Fruit fly (Drosophila melanogaster): ENCODE results near the gene CG9928.

Gene CG9928

DNA sequence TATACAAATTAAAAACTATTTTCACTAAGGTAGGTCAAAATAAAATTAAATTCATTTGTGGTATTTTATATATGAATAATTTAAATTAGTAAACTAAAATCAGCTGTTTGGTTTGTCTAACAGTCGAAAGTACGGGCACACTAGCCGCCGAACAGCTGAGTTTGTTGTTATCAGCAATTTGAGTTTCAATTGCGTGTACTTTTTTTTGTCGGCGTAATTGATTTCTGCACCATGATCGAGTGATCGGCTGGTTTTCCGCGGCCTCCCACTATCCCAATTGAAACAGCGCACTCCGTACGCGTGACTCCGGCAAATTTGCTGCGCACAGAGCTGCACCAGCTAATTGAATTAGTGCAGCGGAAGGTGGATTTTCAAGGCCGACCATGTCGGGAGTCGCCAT is 36.4 kb upstream of the CG9928 start, which contains the start of gene Alg7:
Gene Alg7 (plus strand): TSS at position 153 of the 400 bp plus-strand sequence.
- TF ChIP-seq Pif1B (GFP tag; optimal IDR thresholded peaks at IDR 0.05) (no peak), D1 (tag; optimal IDR thresholded peaks at IDR 0.05) (no peak), CG8301 (tag; optimal IDR thresholded peaks at IDR 0.05) (no peak), Pif1A (GFP tag; optimal IDR thresholded peaks at IDR 0.05) (no peak)

DNA sequence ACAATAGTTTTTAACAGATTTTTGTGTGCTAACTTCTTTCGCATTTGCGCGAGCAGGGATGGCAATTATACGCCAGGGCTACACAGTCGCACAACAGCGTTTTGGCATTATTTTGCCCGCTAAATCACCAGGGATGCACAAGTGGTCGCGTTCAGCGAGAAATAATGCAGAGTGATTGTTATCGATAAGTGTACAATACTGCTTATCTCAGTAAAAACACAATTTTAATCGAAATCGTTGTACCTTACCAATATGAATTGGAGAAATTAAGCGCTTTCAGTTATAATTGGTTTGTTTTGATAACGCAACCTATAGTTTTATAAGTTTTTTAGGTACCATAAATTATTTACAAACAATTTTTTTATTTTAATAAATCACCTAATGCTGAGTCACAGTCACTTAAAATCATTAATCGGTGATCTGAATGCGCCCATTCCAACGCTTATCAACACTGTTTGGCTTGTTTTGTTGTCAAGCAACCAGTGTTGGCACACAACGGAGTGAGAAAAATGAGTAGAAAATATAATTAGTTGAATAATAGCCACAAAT is 34.1 kb upstream of the CG9928 start, which contains the start of the genes Sfmbt and CG5439:
Gene Sfmbt (minus strand): TSS at position 85 of the 549 bp plus-strand sequence.
Gene CG5439 (plus strand): TSS at position 450 of the 549 bp plus-strand sequence.
- TF ChIP-seq EcR (GFP tag; optimal IDR thresholded peaks at IDR 0.05) (no peak), CG9948 (tag; optimal IDR thresholded peaks at IDR 0.05) (peak; percentile 51), CG15710 (tag; optimal IDR thresholded peaks at IDR 0.05) (peak; percentile 68), CG32121 (GFP tag; IDR thresholded peaks at IDR 0.05) (0 out of 2 replicates have a peak, but pooled peaks have one; percentile 23), CG10348 (GFP tag; IDR thresholded peaks at IDR 0.05) (no peak), D1 (tag; optimal IDR thresholded peaks at IDR 0.05) (no peak), CG17806 (tag; optimal IDR thresholded peaks at IDR 0.05) (peak; percentile 53), CG13204 (GFP tag; optimal IDR thresholded peaks at IDR 0.05) (no peak), Ets98B (GFP tag; IDR thresholded peaks at IDR 0.05) (no peak), CG34367 (tag; optimal IDR thresholded peaks at IDR 0.05) (peak; percentile 8), gl (tag; optimal IDR thresholded peaks at IDR 0.05) (no peak), CG4496 (GFP tag; IDR thresholded peaks at IDR 0.05) (peak; percentile 43; the same call in 1 of the 3 replicates), Pif1B (GFP tag; optimal IDR thresholded peaks at IDR 0.05) (no peak), Snoo (tag; optimal IDR thresholded peaks at IDR 0.05) (peak; percentile 71), CG8159 (tag; optimal IDR thresholded peaks at IDR 0.05) (peak; percentile 62), Pif1A (GFP tag; optimal IDR thresholded peaks at IDR 0.05) (no peak), CG14655 (GFP tag; optimal IDR thresholded peaks at IDR 0.05) (no peak), CG8301 (tag; optimal IDR thresholded peaks at IDR 0.05) (no peak), CG12605 (GFP tag; IDR thresholded peaks at IDR 0.05) (no peak), rn (GFP tag; IDR thresholded peaks at IDR 0.05) (peak; percentile 39), fd96Ca (GFP tag; IDR thresholded peaks at IDR 0.05) (peak; percentile 66; the same call in 2 of the 3 replicates)

DNA sequence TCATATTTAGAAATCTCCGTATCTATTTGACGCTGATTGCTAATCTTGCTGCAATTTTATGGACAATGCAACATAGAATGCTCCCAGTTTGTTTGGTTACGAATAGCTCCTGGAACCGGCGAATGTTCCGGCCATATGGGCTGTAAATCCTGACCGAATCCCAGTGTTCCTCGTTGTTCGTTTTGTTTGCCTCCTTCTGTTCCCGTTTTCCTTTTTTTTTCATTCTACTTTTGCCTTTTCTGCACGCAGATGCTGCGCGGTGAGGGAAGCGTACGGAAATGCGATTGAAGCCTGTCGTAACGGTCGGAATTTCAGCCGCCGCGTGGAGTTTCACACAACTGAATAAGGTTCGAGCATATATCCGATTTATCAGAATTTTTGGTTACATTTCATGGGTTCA is 33.4 kb upstream of the CG9928 start, which contains the start of gene CG43925:
Gene CG43925 (plus strand): TSS at position 301 of the 400 bp plus-strand sequence.
- TF ChIP-seq CG14655 (GFP tag; optimal IDR thresholded peaks at IDR 0.05) (no peak), Pif1A (GFP tag; optimal IDR thresholded peaks at IDR 0.05) (no peak), D1 (tag; optimal IDR thresholded peaks at IDR 0.05) (no peak), CG9948 (tag; optimal IDR thresholded peaks at IDR 0.05) (no peak), CG15710 (tag; optimal IDR thresholded peaks at IDR 0.05) (no peak), rn (GFP tag; IDR thresholded peaks at IDR 0.05) (no peak), CG12605 (GFP tag; IDR thresholded peaks at IDR 0.05) (no peak)

DNA sequence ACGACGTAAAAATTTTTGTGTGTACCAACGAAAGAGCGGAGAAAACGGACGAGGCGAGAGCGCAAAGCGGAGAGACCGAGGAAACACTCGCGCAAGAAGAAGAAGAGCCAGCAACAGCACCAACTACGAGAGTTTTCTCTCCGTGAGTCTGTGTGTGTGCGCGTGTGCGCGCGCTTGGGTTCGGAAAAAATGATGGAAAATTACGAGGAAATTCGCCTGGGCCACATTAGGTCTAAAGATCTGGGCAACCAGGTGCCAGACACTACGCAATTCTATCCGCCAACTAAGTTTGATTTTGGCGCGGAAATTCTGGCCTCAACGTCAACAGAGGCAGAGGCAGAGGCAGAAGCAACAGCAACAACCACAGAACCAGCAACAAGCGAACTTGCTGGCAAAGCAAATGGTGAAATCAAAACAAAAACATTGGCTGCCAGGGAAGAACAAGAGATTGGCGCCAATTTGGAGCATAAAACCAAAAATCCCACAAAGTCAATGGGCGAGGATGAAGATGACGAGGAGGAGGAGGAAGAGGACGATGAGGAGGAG is 23.2 kb upstream of the CG9928 start, which contains the start of gene DnaJ-H:
Gene DnaJ-H (minus strand): TSS at position 271 of the 546 bp plus-strand sequence.
- TF ChIP-seq Pif1A (GFP tag; optimal IDR thresholded peaks at IDR 0.05) (no peak), CG12605 (GFP tag; IDR thresholded peaks at IDR 0.05) (peak; percentile 17; the same call in 1 of the 2 replicates)

DNA sequence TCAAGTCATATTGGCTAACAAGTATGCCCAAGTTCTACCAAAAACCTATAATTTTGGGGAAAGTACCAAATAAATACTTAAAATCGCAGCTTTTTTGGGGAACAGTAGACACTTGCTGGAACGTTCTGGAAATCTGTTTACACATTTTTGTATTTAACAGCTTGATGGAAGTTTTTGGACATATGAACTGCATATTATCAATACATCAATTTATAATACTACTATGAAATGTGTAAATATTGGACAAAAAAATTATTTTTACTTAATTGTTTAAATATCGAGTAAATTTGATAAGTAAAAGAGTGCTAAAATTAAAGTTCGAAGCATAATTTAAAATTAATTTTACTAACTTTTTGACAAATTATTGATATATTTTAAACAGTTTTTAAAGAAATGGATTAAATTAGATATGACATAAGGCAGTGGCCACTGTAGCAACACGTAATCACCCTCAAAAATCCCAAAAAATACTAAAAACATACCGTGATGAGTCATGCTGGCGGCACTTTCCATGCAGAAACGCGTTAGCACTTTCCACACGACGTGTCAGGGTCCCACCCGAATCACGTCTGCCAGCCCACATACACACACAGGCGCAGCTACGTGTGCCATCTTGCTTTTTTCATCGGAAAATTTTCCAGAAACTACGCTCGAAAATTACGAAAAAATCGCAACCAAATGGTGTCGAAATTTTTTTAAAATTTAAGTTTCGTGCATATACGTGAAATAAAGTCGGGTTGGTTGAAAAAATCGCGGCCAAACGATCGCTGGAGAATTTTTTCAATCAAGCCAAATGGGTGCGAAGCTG is 22.5 kb upstream of the CG9928 start, which contains the start of gene Sirt1:
Gene Sirt1 (plus strand): TSS at position 571 of the 808 bp plus-strand sequence.
- TF ChIP-seq CG4496 (GFP tag; IDR thresholded peaks at IDR 0.05) (peak; percentile 63), CG8301 (tag; optimal IDR thresholded peaks at IDR 0.05) (peak; percentile 81), CG34367 (tag; optimal IDR thresholded peaks at IDR 0.05) (peak; percentile 80), CG13204 (GFP tag; optimal IDR thresholded peaks at IDR 0.05) (peak; percentile 23), gl (tag; optimal IDR thresholded peaks at IDR 0.05) (peak; percentile 29), EcR (GFP tag; optimal IDR thresholded peaks at IDR 0.05) (peak; percentile 29), CG10348 (GFP tag; IDR thresholded peaks at IDR 0.05) (no peak), Pif1A (GFP tag; optimal IDR thresholded peaks at IDR 0.05) (peak; percentile 44), CG9948 (tag; optimal IDR thresholded peaks at IDR 0.05) (peak; percentile 88), Pif1B (GFP tag; optimal IDR thresholded peaks at IDR 0.05) (no peak), CG12605 (GFP tag; IDR thresholded peaks at IDR 0.05) (no peak), fd96Ca (GFP tag; IDR thresholded peaks at IDR 0.05) (0 out of 3 replicates have a peak, but pooled peaks have one; percentile 45), CG14655 (GFP tag; optimal IDR thresholded peaks at IDR 0.05) (no peak), CG8159 (tag; optimal IDR thresholded peaks at IDR 0.05) (peak; percentile 91), Snoo (tag; optimal IDR thresholded peaks at IDR 0.05) (peak; percentile 82), Ets98B (GFP tag; IDR thresholded peaks at IDR 0.05) (peak; percentile 37; the same call in 1 of the 2 replicates), CG17806 (tag; optimal IDR thresholded peaks at IDR 0.05) (peak; percentile 78), CG32121 (GFP tag; IDR thresholded peaks at IDR 0.05) (0 out of 2 replicates have a peak, but pooled peaks have one; percentile 13), rn (GFP tag; IDR thresholded peaks at IDR 0.05) (0 out of 2 replicates have a peak, but pooled peaks have one; percentile 32), CG15710 (tag; optimal IDR thresholded peaks at IDR 0.05) (peak; percentile 87), D1 (tag; optimal IDR thresholded peaks at IDR 0.05) (no peak)

All from whole organism, pupa.